Fruit fly (Drosophila melanogaster) whole organism, embryonic: ENCODE data around the gene CBP.

Experiments used
- Adf1 ChIP-seq: fragments of 200-800 bp; sonication (Bioruptor generic); IDR thresholded peaks from 2 replicates; pipeline ENCODE4 v1.3.6; 2022; ENCODE audit warnings: missing biosample characterization, missing genetic modification characterization
- BtbVII ChIP-seq: fragments of 200-800 bp; sonication (Bioruptor generic); optimal IDR thresholded peaks from 3 replicates; lab custom pipeline; 2017; ENCODE audit warnings: missing biosample characterization, mild to moderate bottlenecking, missing genetic modification characterization
- CG10366 ChIP-seq: fragments of 200-800 bp; sonication (Bioruptor generic); IDR thresholded peaks from 2 replicates; pipeline ENCODE4 v1.3.6; 2022; ENCODE audit warnings: missing biosample characterization, missing genetic modification characterization
- CG11504 ChIP-seq: fragments of 200-800 bp; sonication (Bioruptor generic); optimal IDR thresholded peaks from 3 replicates; lab custom pipeline; 2019; ENCODE audit warnings: missing biosample characterization, mild to moderate bottlenecking, missing genetic modification characterization, moderate library complexity
- CG1233 ChIP-seq: fragments of 200-800 bp; sonication (Bioruptor generic); optimal IDR thresholded peaks from 4 replicates; lab custom pipeline; 2018; ENCODE audit warnings: missing biosample characterization, mild to moderate bottlenecking, missing genetic modification characterization
- CG12769 ChIP-seq: fragments of 200-800 bp; sonication (Bioruptor generic); optimal IDR thresholded peaks from 2 replicates; lab custom pipeline; 2019; ENCODE audit warnings: missing biosample characterization, mild to moderate bottlenecking, missing genetic modification characterization, moderate library complexity
- CG13123 ChIP-seq: fragments of 200-800 bp; sonication (Bioruptor generic); optimal IDR thresholded peaks from 2 replicates; lab custom pipeline; 2016; ENCODE audit warnings: missing biosample characterization, missing genetic modification characterization
- CG13424 ChIP-seq: fragments of 200-800 bp; sonication (Bioruptor generic); optimal IDR thresholded peaks from 2 replicates; lab custom pipeline; 2019; ENCODE audit warnings: missing biosample characterization, mild to moderate bottlenecking, missing genetic modification characterization, moderate library complexity
- CG14014 ChIP-seq: fragments of 200-800 bp; sonication (Bioruptor generic); IDR thresholded peaks from 2 replicates; pipeline ENCODE4 v1.3.6; 2022; ENCODE audit warnings: missing biosample characterization, missing genetic modification characterization
- CG15269 ChIP-seq: fragments of 200-800 bp; sonication (Bioruptor generic); optimal IDR thresholded peaks from 2 replicates; lab custom pipeline; 2018; ENCODE audit warnings: missing biosample characterization, mild to moderate bottlenecking, missing genetic modification characterization, moderate library complexity
- CG16779 ChIP-seq: fragments of 200-800 bp; sonication (Bioruptor generic); IDR thresholded peaks from 2 replicates; pipeline ENCODE4 v1.3.6; 2022; ENCODE audit warnings: missing biosample characterization, missing genetic modification characterization
- CG17328 ChIP-seq: fragments of 200-800 bp; sonication (Bioruptor generic); IDR thresholded peaks from 2 replicates; pipeline ENCODE4 v1.3.6; 2022; ENCODE audit warnings: missing biosample characterization, missing genetic modification characterization
- CG18011 ChIP-seq: fragments of 200-800 bp; sonication (Bioruptor generic); optimal IDR thresholded peaks from 2 replicates; lab custom pipeline; 2017; ENCODE audit warnings: missing biosample characterization, missing genetic modification characterization, mild to moderate bottlenecking, moderate library complexity, missing genotype
- CG1832 ChIP-seq: fragments of 200-800 bp; sonication (Bioruptor generic); optimal IDR thresholded peaks from 2 replicates; lab custom pipeline; 2017; ENCODE audit warnings: missing biosample characterization, mild to moderate bottlenecking, missing genetic modification characterization, inconsistent platforms
- CG2116 ChIP-seq: fragments of 200-800 bp; sonication (Bioruptor generic); optimal IDR thresholded peaks from 3 replicates; lab custom pipeline; 2018; ENCODE audit warnings: missing biosample characterization, mild to moderate bottlenecking, missing genetic modification characterization
- CG34376 ChIP-seq: fragments of 200-800 bp; sonication (Bioruptor generic); optimal IDR thresholded peaks from 2 replicates; lab custom pipeline; 2018; ENCODE audit warnings: missing biosample characterization, mild to moderate bottlenecking, missing genetic modification characterization
- CG5953 ChIP-seq: fragments of 200-800 bp; sonication (Bioruptor generic); IDR thresholded peaks from 2 replicates; pipeline ENCODE4 v1.3.6; 2022; ENCODE audit warnings: missing biosample characterization, missing genetic modification characterization
- CG7372 ChIP-seq: fragments of 200-800 bp; sonication (Bioruptor generic); IDR thresholded peaks from 2 replicates; pipeline ENCODE4 v1.3.6; 2022; ENCODE audit warnings: missing biosample characterization, missing genetic modification characterization
- Dek ChIP-seq: fragments of 200-800 bp; sonication (Bioruptor generic); optimal IDR thresholded peaks from 3 replicates; lab custom pipeline; 2019; ENCODE audit warnings: missing biosample characterization, mild to moderate bottlenecking, missing genetic modification characterization, moderate library complexity
- Dip2 ChIP-seq: fragments of 200-800 bp; sonication (Bioruptor generic); IDR thresholded peaks from 2 replicates; pipeline ENCODE4 v1.3.6; 2022; ENCODE audit warnings: missing biosample characterization, missing genetic modification characterization
- Doc2 ChIP-seq: fragments of 200-800 bp; sonication (Bioruptor generic); IDR thresholded peaks from 2 replicates; pipeline ENCODE4 v1.3.6; 2022; ENCODE audit warnings: missing biosample characterization, missing genetic modification characterization
- Ets97D ChIP-seq: fragments of 200-800 bp; sonication (Bioruptor generic); optimal IDR thresholded peaks from 3 replicates; lab custom pipeline; 2016; ENCODE audit warnings: missing biosample characterization, missing genetic modification characterization
- H2.0 ChIP-seq: fragments of 200-800 bp; sonication (Bioruptor generic); IDR thresholded peaks from 2 replicates; pipeline ENCODE4 v1.3.6; 2022; ENCODE audit warnings: missing biosample characterization, missing genetic modification characterization
- Hmx ChIP-seq: fragments of 200-800 bp; sonication (Bioruptor generic); optimal IDR thresholded peaks from 2 replicates; lab custom pipeline; 2016; ENCODE audit warnings: missing biosample characterization, missing genetic modification characterization
- Med ChIP-seq: fragments of 200-800 bp; sonication (Bioruptor generic); peaks from one replicate; lab custom pipeline; 2016; ENCODE audit warnings: missing biosample characterization, missing genetic modification characterization, mild to moderate bottlenecking, inconsistent platforms, moderate library complexity
- NfI ChIP-seq: fragments of 200-800 bp; sonication (Bioruptor generic); optimal IDR thresholded peaks from 3 replicates; lab custom pipeline; 2018; ENCODE audit warnings: missing biosample characterization, mild to moderate bottlenecking, missing genetic modification characterization, moderate library complexity
- Ravus ChIP-seq: fragments of 200-800 bp; sonication (Bioruptor generic); IDR thresholded peaks from 2 replicates; pipeline ENCODE4 v1.3.6; 2022; ENCODE audit warnings: missing biosample characterization, missing genetic modification characterization
- bbx ChIP-seq: fragments of 200-800 bp; sonication (Bioruptor generic); IDR thresholded peaks from 2 replicates; pipeline ENCODE4 v1.3.6; 2022; ENCODE audit warnings: missing biosample characterization, missing genetic modification characterization; ENCODE audit not compliant: partially characterized antibody
- bigmax ChIP-seq: fragments of 200-800 bp; sonication (Bioruptor generic); optimal IDR thresholded peaks from 2 replicates; lab custom pipeline; 2018; ENCODE audit warnings: missing biosample characterization, mild to moderate bottlenecking, missing genetic modification characterization
- caup ChIP-seq: fragments of 200-800 bp; sonication (Bioruptor generic); optimal IDR thresholded peaks from 3 replicates; lab custom pipeline; 2017; ENCODE audit warnings: missing biosample characterization, mild to moderate bottlenecking, missing genetic modification characterization, moderate library complexity; ENCODE audit not compliant: severe bottlenecking
- cg ChIP-seq: fragments of 200-800 bp; sonication (Bioruptor generic); optimal IDR thresholded peaks from 3 replicates; lab custom pipeline; 2019; ENCODE audit warnings: missing biosample characterization, mild to moderate bottlenecking, missing genetic modification characterization, moderate library complexity
- crol ChIP-seq: fragments of 200-800 bp; sonication (Bioruptor generic); IDR thresholded peaks from 2 replicates; pipeline ENCODE4 v1.3.6; 2022; ENCODE audit warnings: missing biosample characterization, missing genetic modification characterization
- crp ChIP-seq, 2 experiments: fragments of 200-800 bp; sonication (Bioruptor generic); optimal IDR thresholded peaks; 2 replicates in 1 of 2; 3 replicates in 1 of 2; lab custom pipeline; 2017; ENCODE audit warnings: missing biosample characterization in 2 of 2, missing genetic modification characterization in 2 of 2, mild to moderate bottlenecking in 1 of 2, moderate library complexity in 1 of 2
- dmrt11E ChIP-seq: fragments of 200-800 bp; sonication (Bioruptor generic); optimal IDR thresholded peaks from 3 replicates; lab custom pipeline; 2018; ENCODE audit warnings: missing biosample characterization, mild to moderate bottlenecking, missing genetic modification characterization, moderate library complexity
- ems ChIP-seq: fragments of 200-800 bp; sonication (Bioruptor generic); optimal IDR thresholded peaks from 3 replicates; lab custom pipeline; 2016; ENCODE audit warnings: missing biosample characterization, missing genetic modification characterization
- esg ChIP-seq: fragments of 200-800 bp; sonication (Bioruptor generic); conservative IDR thresholded peaks from 2 replicates; pipeline ENCODE4 v1.3.6; 2022; ENCODE audit warnings: missing biosample characterization, missing genetic modification characterization
- gsb ChIP-seq: fragments of 200-800 bp; sonication (Bioruptor generic); IDR thresholded peaks from 2 replicates; pipeline ENCODE4 v1.3.6; 2022; ENCODE audit warnings: missing biosample characterization, missing genetic modification characterization
- hb ChIP-seq: fragments of 200-800 bp; sonication (Bioruptor generic); IDR thresholded peaks from 3 replicates; pipeline ENCODE4 v1.3.6; 2022; ENCODE audit warnings: missing biosample characterization, missing genetic modification characterization; ENCODE audit not compliant: partially characterized antibody
- hkb ChIP-seq, 2 experiments: fragments of 200-800 bp in 1 of 2; fragments of >200 bp in 1 of 2; sonication (Bioruptor generic) in 1 of 2; IDR thresholded peaks in 1 of 2; optimal IDR thresholded peaks in 1 of 2; 2 replicates each; pipeline versions ENCODE4 v1.3.6 to Lab custom; 2017 to 2022; ENCODE audit warnings: missing biosample characterization in 1 of 2, missing genetic modification characterization in 1 of 2
- ind ChIP-seq: fragments of 200-800 bp; sonication (Bioruptor generic); optimal IDR thresholded peaks from 3 replicates; lab custom pipeline; 2016; ENCODE audit warnings: missing biosample characterization, missing genetic modification characterization
- lmd ChIP-seq: fragments of 200-800 bp; sonication (Bioruptor generic); IDR thresholded peaks from 2 replicates; pipeline ENCODE4 v1.3.6; 2022; ENCODE audit warnings: missing biosample characterization, missing genetic modification characterization
- nau ChIP-seq: fragments of 200-800 bp; sonication (Bioruptor generic); optimal IDR thresholded peaks from 3 replicates; lab custom pipeline; 2017; ENCODE audit warnings: missing biosample characterization, mild to moderate bottlenecking, missing genetic modification characterization, missing genetic modification reagents
- nerfin-2 ChIP-seq: fragments of 200-800 bp; sonication (Bioruptor generic); IDR thresholded peaks from 2 replicates; pipeline ENCODE4 v1.3.6; 2022; ENCODE audit warnings: missing biosample characterization, missing genetic modification characterization; ENCODE audit not compliant: partially characterized antibody
- nom ChIP-seq: fragments of 200-800 bp; sonication (Bioruptor generic); optimal IDR thresholded peaks from 2 replicates; lab custom pipeline; 2017; ENCODE audit warnings: missing biosample characterization, missing genetic modification characterization, mild to moderate bottlenecking, moderate library complexity, missing genetic modification reagents
- onecut ChIP-seq: fragments of 200-800 bp; sonication (Bioruptor generic); IDR thresholded peaks from 2 replicates; pipeline ENCODE4 v1.3.6; 2022; ENCODE audit warnings: missing biosample characterization, missing genetic modification characterization
- otp ChIP-seq: fragments of 200-800 bp; sonication (Bioruptor generic); IDR thresholded peaks from 3 replicates; pipeline ENCODE4, ENCODE4 v1.3.6; 2022; ENCODE audit warnings: missing biosample characterization, missing genetic modification characterization
- phol ChIP-seq: fragments of 200-800 bp; sonication (Bioruptor generic); optimal IDR thresholded peaks from 3 replicates; lab custom pipeline; 2018; ENCODE audit warnings: missing biosample characterization, mild to moderate bottlenecking, missing genetic modification characterization, moderate library complexity
- sisA ChIP-seq: fragments of 200-800 bp; sonication (Bioruptor generic); IDR thresholded peaks from 2 replicates; pipeline ENCODE4 v1.3.6; 2022; ENCODE audit warnings: missing biosample characterization, missing genetic modification characterization
- unpg ChIP-seq: fragments of 200-800 bp; sonication (Bioruptor generic); optimal IDR thresholded peaks from 3 replicates; lab custom pipeline; 2018; ENCODE audit warnings: missing biosample characterization, mild to moderate bottlenecking, missing genetic modification characterization, moderate library complexity
- yki ChIP-seq: fragments of >200 bp; optimal IDR thresholded peaks from 3 replicates; lab custom pipeline; 2018
- zen ChIP-seq: fragments of 200-800 bp; sonication (Bioruptor generic); optimal IDR thresholded peaks from 3 replicates; lab custom pipeline; 2018; ENCODE audit warnings: missing biosample characterization, mild to moderate bottlenecking, missing genetic modification characterization, moderate library complexity

The CBP gene

DNA sequence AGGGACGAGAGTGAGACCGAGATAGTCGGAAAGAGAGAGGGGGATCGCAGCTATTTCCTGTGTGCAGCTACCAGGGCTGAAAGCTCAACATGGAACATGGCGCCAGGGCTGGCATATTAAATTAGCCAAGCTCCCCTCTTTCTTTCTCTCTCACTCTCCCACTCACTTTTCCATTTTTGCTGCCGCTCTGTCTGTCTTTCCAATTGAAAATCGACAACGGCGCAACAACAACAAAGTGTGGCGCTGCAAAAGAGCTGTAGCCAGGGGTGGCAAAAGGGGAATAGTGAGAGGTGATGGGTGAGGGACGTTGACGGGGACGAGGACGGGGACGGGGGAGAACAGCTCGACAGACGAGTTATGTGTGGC, 36.8 kb upstream of the CBP start (continued):
- TF ChIP-seq CG13123 (GFP tag; lab: Kevin White, UChicago) = no peak
- peak; percentile 19 for TF ChIP-seq CG2116 (GFP tag; lab: Kevin White, UChicago)
- TF ChIP-seq esg = no peak
- TF ChIP-seq CG11504 = peak; percentile 29
- peak; percentile 25 for TF ChIP-seq CG1832 (GFP tag; lab: Kevin White, UChicago)
- no peak for TF ChIP-seq caup (GFP tag; lab: Kevin White, UChicago)
- TF ChIP-seq Hmx (GFP tag; lab: Kevin White, UChicago) = no peak
- TF ChIP-seq nom (GFP tag; lab: Kevin White, UChicago) = no peak
- no peak for TF ChIP-seq CG1233
- no peak for TF ChIP-seq gsb (GFP tag; lab: Robert Waterston, UW)
- TF ChIP-seq BtbVII (GFP tag; lab: Kevin White, UChicago) = peak; percentile 23
- TF ChIP-seq zen = no peak
- 0 out of 2 replicates have a peak, but pooled peaks have one; percentile 7 for TF ChIP-seq CG10366 (GFP tag; lab: Robert Waterston, UW)
- TF ChIP-seq unpg (GFP tag; lab: Kevin White, UChicago) = peak; percentile 24
- TF ChIP-seq hb (GFP tag; lab: Robert Waterston, UW) = no peak
- no peak for TF ChIP-seq CG18011 (GFP tag; lab: Kevin White, UChicago)
- no peak for TF ChIP-seq bbx
- TF ChIP-seq yki (lab: Kevin White, UChicago) = no peak
- TF ChIP-seq cg (GFP tag; lab: Kevin White, UChicago) = no peak
- TF ChIP-seq CG12769 (tag; lab: Kevin White, UChicago) = peak; percentile 93
- no peak; the same call in 1 of the 2 replicates for TF ChIP-seq lmd (GFP tag; lab: Robert Waterston, UW)
- no peak for TF ChIP-seq dmrt11E (tag; lab: Kevin White, UChicago)
- TF ChIP-seq sisA = no peak
- no peak for TF ChIP-seq ems
- TF ChIP-seq Ravus (GFP tag; lab: Robert Waterston, UW) = no peak
- TF ChIP-seq CG13424 (tag; lab: Kevin White, UChicago) = no peak
- no peak for TF ChIP-seq nerfin-2 (GFP tag; lab: Robert Waterston, UW)
- no peak for TF ChIP-seq Doc2 (GFP tag; lab: Robert Waterston, UW)
- TF ChIP-seq CG16779 = no peak
- no peak for TF ChIP-seq crp (GFP tag; optimal IDR thresholded peaks at IDR 0.05; lab: Kevin White, UChicago)
- TF ChIP-seq crol (GFP tag; lab: Robert Waterston, UW) = peak; percentile 97
- 0 out of 2 replicates have a peak, but pooled peaks have one; percentile 5 for TF ChIP-seq CG14014
- TF ChIP-seq nau = no peak
- TF ChIP-seq CG17328 = no peak
- TF ChIP-seq CG5953 (GFP tag; lab: Robert Waterston, UW) = no peak
- TF ChIP-seq Dek (tag; lab: Kevin White, UChicago) = no peak
- TF ChIP-seq NfI = no peak
- no peak for TF ChIP-seq bigmax (GFP tag; lab: Kevin White, UChicago)
- no peak for TF ChIP-seq hkb (optimal IDR thresholded peaks at IDR 0.05; lab: Kevin White, UChicago)
- no peak for TF ChIP-seq hkb (GFP tag; IDR thresholded peaks at IDR 0.05; lab: Robert Waterston, UW)
- no peak for TF ChIP-seq Dip2 (GFP tag; lab: Robert Waterston, UW)
- TF ChIP-seq CG7372 (GFP tag; lab: Robert Waterston, UW) = no peak
- peak; percentile 65 for TF ChIP-seq phol (tag; lab: Kevin White, UChicago)
- no peak for TF ChIP-seq Ets97D (GFP tag; lab: Kevin White, UChicago)
- no peak for TF ChIP-seq CG34376 (GFP tag; lab: Kevin White, UChicago)
- 0 out of 3 replicates have a peak, but pooled peaks have one; percentile 48 for TF ChIP-seq otp (GFP tag; lab: Robert Waterston, UW)
- no peak for TF ChIP-seq ind (GFP tag; lab: Kevin White, UChicago)
- TF ChIP-seq CG15269 = peak; percentile 6
- TF ChIP-seq Adf1 = no peak
- peak; percentile 79 for TF ChIP-seq Med (GFP tag; lab: Kevin White, UChicago)
- TF ChIP-seq onecut (GFP tag; lab: Robert Waterston, UW) = 0 out of 2 replicates have a peak, but pooled peaks have one; percentile 5
- no peak for TF ChIP-seq H2.0
